Worm (Caenorhabditis elegans) whole organism, L4/young adult: ENCODE data around the gene K08F4.3.

Experiments used
- W03F9.2 ChIP-seq: fragments of 150-350 bp; optimal IDR thresholded peaks from 2 replicates; lab custom pipeline; 2014; ENCODE audit warnings: missing biosample characterization, missing genetic modification characterization
- dao-5 ChIP-seq: sonication (generic microtip); optimal IDR thresholded peaks from 2 replicates; lab custom pipeline; 2016; ENCODE audit warnings: missing genotype, missing genetic modification characterization, moderate library complexity, missing compliant biosample characterization
- him-1 ChIP-seq: sonication (generic microtip); optimal IDR thresholded peaks from 2 replicates; lab custom pipeline; 2016; ENCODE audit warnings: missing genotype, missing genetic modification reagents, missing genetic modification characterization, missing compliant biosample characterization

DNA sequence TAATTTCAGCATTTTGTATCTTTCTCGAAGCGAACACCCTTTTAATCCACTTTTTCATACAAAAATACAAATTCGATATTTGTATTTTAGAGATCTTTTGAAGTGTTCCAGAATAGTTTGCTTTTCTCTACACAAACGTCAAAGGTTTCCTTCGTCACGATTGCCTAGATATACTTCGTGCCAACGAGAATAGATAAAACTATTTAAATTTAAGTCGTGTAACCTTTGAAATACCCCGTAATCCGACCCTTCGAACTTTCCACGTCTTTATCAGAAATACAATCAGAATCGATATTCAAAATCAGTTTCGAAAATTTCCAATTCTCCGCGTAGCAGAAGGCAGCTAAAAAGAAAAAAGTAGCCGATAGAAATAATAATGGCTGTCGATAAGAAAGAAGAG, 38.7 kb upstream of the K08F4.3 start, which contains the start of gene ttbk-5:
- no peak for TF ChIP-seq W03F9.2
- no peak for TF ChIP-seq him-1 (tag; lab: Kevin White, UChicago)
- TF ChIP-seq dao-5 (tag; lab: Kevin White, UChicago): no peak
